Worm (Caenorhabditis elegans) whole organism, L4 larva: ENCODE results near the gene F09B9.4.

Experiments used
- F10B5.3 ChIP-seq: sonication (generic microtip); optimal IDR thresholded peaks from 2 replicates; lab custom pipeline; 2016; ENCODE audit warnings: mild to moderate bottlenecking, missing genetic modification characterization, missing compliant biosample characterization
- F26F4.8 ChIP-seq: fragments of 200-800 bp; sonication (Bioruptor generic); conservative IDR thresholded peaks from 2 replicates; pipeline ENCODE4 v1.3.6; 2022; ENCODE audit warnings: missing genetic modification characterization, missing compliant biosample characterization
- aha-1 ChIP-seq: fragments of 150-350 bp; peaks from one replicate; lab custom pipeline; 2014; ENCODE audit warnings: missing biosample characterization, missing genetic modification characterization
- ceh-20 ChIP-seq: fragments of 200-800 bp; sonication (Bioruptor generic); IDR thresholded peaks from 2 replicates; pipeline ENCODE4 v1.3.6; 2022; ENCODE audit warnings: missing genetic modification reagents, missing genetic modification characterization, missing compliant biosample characterization
- ceh-44 ChIP-seq: fragments of 200-800 bp; sonication (Bioruptor generic); IDR thresholded peaks from 2 replicates; pipeline ENCODE4 v1.3.6; 2022; ENCODE audit warnings: missing genetic modification reagents, missing genetic modification characterization, missing compliant biosample characterization
- ceh-62 ChIP-seq: sonication (generic microtip); optimal IDR thresholded peaks from 2 replicates; lab custom pipeline; 2017; ENCODE audit warnings: missing biosample characterization, missing genetic modification characterization
- daf-16 ChIP-seq, 3 experiments: sonication (generic microtip); optimal IDR thresholded peaks; 2 replicates each; lab custom pipeline; 2016 to 2017; ENCODE audit warnings: missing genetic modification characterization in 3 of 3, missing genetic modification reagents in 3 of 3, mild to moderate bottlenecking in 2 of 3, missing compliant biosample characterization in 2 of 3, missing biosample characterization in 1 of 3, moderate library complexity in 1 of 3
- daf-19 ChIP-seq: fragments of 200-800 bp; sonication (Bioruptor generic); conservative IDR thresholded peaks from 2 replicates; pipeline ENCODE4 v1.3.6; 2022; ENCODE audit warnings: missing genetic modification characterization, missing compliant biosample characterization
- daf-8 ChIP-seq: fragments of 200-800 bp; sonication (Bioruptor generic); IDR thresholded peaks from 2 replicates; pipeline ENCODE4 v1.3.6; 2022; ENCODE audit warnings: missing genetic modification characterization, missing compliant biosample characterization
- dpl-1 ChIP-seq: fragments of 150-350 bp; optimal IDR thresholded peaks from 2 replicates; lab custom pipeline; 2014; ENCODE audit warnings: missing biosample characterization, missing genetic modification reagents, missing genetic modification characterization
- fkh-10 ChIP-seq: fragments of 150-350 bp; optimal IDR thresholded peaks from 2 replicates; lab custom pipeline; 2014; ENCODE audit warnings: missing biosample characterization, missing genetic modification reagents, missing genetic modification characterization
- hlh-11 ChIP-seq: fragments of 200-800 bp; sonication (Bioruptor generic); optimal IDR thresholded peaks from 2 replicates; lab custom pipeline; 2018; ENCODE audit warnings: mild to moderate bottlenecking, missing genetic modification characterization, missing compliant biosample characterization
- hlh-30 ChIP-seq: sonication (generic microtip); optimal IDR thresholded peaks from 2 replicates; lab custom pipeline; 2017; ENCODE audit warnings: antibody characterized with exemption, mild to moderate bottlenecking, missing genetic modification characterization, missing compliant biosample characterization; ENCODE audit not compliant: insufficient read depth
- hmg-1.1 ChIP-seq: fragments of 200-800 bp; sonication (Bioruptor generic); IDR thresholded peaks from 2 replicates; pipeline ENCODE4 v1.3.6; 2022; ENCODE audit warnings: missing genetic modification reagents, missing genetic modification characterization, missing compliant biosample characterization
- lin-13 ChIP-seq: fragments of 150-350 bp; optimal IDR thresholded peaks from 2 replicates; lab custom pipeline; 2014; ENCODE audit warnings: missing biosample characterization, missing genetic modification reagents, missing genetic modification characterization
- mep-1 ChIP-seq: fragments of 150-350 bp; sonication (generic microtip); optimal IDR thresholded peaks from 3 replicates; lab custom pipeline; 2014; ENCODE audit warnings: missing biosample characterization, missing genetic modification characterization
- mxl-3 ChIP-seq: fragments of 200-800 bp; sonication (Bioruptor generic); optimal IDR thresholded peaks from 2 replicates; lab custom pipeline; 2018; ENCODE audit warnings: mild to moderate bottlenecking, missing genetic modification characterization, missing compliant biosample characterization
- nhr-102 ChIP-seq: sonication (generic microtip); optimal IDR thresholded peaks from 2 replicates; lab custom pipeline; 2016; ENCODE audit warnings: mild to moderate bottlenecking, missing genetic modification characterization, moderate library complexity, missing compliant biosample characterization
- nhr-6 ChIP-seq: fragments of 150-350 bp; optimal IDR thresholded peaks from 2 replicates; lab custom pipeline; 2014; ENCODE audit warnings: missing biosample characterization, missing genetic modification characterization
- nhr-77 ChIP-seq: fragments of 150-350 bp; optimal IDR thresholded peaks from 2 replicates; lab custom pipeline; 2014; ENCODE audit warnings: missing biosample characterization, missing genetic modification characterization
- pha-4 ChIP-seq, 2 experiments: fragments of 150-350 bp in 1 of 2; fragments of 200-800 bp in 1 of 2; sonication (Bioruptor generic) in 1 of 2; IDR thresholded peaks in 1 of 2; optimal IDR thresholded peaks in 1 of 2; 2 replicates each; pipeline versions ENCODE4 v1.3.6 to Lab custom; 2014 to 2022; ENCODE audit warnings: missing genetic modification characterization in 2 of 2, missing genetic modification reagents in 2 of 2, missing biosample characterization in 1 of 2, missing compliant biosample characterization in 1 of 2
- php-3 ChIP-seq: fragments of 200-800 bp; sonication (Bioruptor generic); IDR thresholded peaks from 2 replicates; pipeline ENCODE4 v1.3.6; 2022; ENCODE audit warnings: missing genetic modification reagents, missing genetic modification characterization, missing compliant biosample characterization
- rbr-2 ChIP-seq: sonication (generic microtip); optimal IDR thresholded peaks from 2 replicates; lab custom pipeline; 2016; ENCODE audit warnings: missing genotype, missing genetic modification characterization, missing compliant biosample characterization
- spr-1 ChIP-seq: sonication (generic microtip); optimal IDR thresholded peaks from 2 replicates; lab custom pipeline; 2016; ENCODE audit warnings: mild to moderate bottlenecking, missing genetic modification characterization, missing compliant biosample characterization
- spr-3 ChIP-seq: fragments of 200-800 bp; sonication (Bioruptor generic); optimal IDR thresholded peaks from 2 replicates; lab custom pipeline; 2018; ENCODE audit warnings: mild to moderate bottlenecking, missing genetic modification characterization, missing compliant biosample characterization
- zfp-2 ChIP-seq: sonication (generic microtip); optimal IDR thresholded peaks from 2 replicates; lab custom pipeline; 2016; ENCODE audit warnings: mild to moderate bottlenecking, missing genetic modification characterization, missing compliant biosample characterization
- zfp-3 ChIP-seq: fragments of 200-800 bp; sonication (Bioruptor generic); conservative IDR thresholded peaks from 2 replicates; pipeline ENCODE4 v1.3.6; 2022; ENCODE audit warnings: missing genetic modification reagents, missing genetic modification characterization, missing compliant biosample characterization

Gene F09B9.4

DNA sequence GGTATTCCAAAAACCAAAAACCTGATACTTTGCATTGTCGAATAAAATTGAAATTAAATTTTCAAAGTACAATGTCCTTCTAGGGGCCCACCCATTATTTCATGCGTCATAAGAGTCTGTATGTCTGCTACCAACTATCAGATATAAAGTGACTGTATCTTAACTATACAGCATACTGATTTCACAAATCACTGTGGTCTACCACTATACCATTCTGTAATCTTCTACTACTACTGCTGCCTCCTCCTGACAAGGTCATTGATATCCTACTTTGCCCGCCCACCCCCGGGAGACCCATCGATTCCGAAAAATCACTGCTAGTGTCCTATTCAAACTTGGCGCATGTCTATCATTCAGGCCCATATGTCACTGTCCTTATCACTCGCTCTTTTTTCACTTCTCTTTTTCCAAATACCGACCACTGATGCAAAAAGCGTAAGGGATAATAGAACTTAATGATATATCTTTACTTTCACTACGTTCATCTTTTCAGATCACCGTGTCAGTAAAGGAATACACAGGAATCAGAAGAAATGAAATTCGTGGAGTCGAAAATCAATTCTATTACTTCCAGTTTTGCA is 11.7 kb downstream of the F09B9.4 start, which contains the start of gene C07A4.2:
TSS of gene C07A4.2 (plus strand) at position 195 of the 581 bp plus-strand sequence.
- TF ChIP-seq fkh-10 (GFP tag; lab: Kevin White, UChicago) (no peak), aha-1 (peak; percentile 76), mxl-3 (GFP tag; lab: Kevin White, UChicago) (peak; percentile 40)

DNA sequence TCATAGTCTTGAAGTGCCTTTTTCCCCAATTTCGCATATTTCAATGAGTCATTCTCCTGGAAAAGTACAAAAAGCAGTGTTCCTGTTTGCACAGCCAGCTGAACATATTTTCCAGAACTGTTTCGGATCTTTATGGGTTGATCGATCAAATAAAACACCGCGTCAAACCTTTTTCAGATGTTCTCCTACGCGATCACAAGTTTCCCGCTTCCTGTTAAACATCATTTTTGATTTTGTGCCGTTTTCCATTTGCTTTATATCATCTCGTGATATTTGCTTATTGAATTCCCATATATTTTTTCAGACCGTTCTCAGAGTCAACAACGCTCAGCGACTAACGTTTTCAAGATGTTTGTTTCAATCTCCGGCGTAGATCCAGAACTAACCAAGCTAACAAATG is 14.3 kb downstream of the F09B9.4 start, which contains the start of gene C07A4.3:
TSS of gene C07A4.3 (plus strand) at position 301 of the 400 bp plus-strand sequence.
- TF ChIP-seq spr-3 (GFP tag; lab: Kevin White, UChicago) (no peak), mep-1 (tag; lab: Kevin White, UChicago) (no peak), php-3 (no peak), lin-13 (GFP tag; lab: Kevin White, UChicago) (no peak), nhr-77 (no peak), zfp-3 (GFP tag; lab: Robert Waterston, UW) (no peak), spr-1 (tag; lab: Kevin White, UChicago) (no peak), nhr-102 (tag; lab: Kevin White, UChicago) (no peak), nhr-6 (tag; lab: Kevin White, UChicago) (no peak), hlh-30 (tag; lab: Kevin White, UChicago) (no peak), ceh-44 (GFP tag; lab: Robert Waterston, UW) (no peak), zfp-2 (no peak), F26F4.8 (no peak)
- TF ChIP-seq, all 104 proteins: peak for 0

DNA sequence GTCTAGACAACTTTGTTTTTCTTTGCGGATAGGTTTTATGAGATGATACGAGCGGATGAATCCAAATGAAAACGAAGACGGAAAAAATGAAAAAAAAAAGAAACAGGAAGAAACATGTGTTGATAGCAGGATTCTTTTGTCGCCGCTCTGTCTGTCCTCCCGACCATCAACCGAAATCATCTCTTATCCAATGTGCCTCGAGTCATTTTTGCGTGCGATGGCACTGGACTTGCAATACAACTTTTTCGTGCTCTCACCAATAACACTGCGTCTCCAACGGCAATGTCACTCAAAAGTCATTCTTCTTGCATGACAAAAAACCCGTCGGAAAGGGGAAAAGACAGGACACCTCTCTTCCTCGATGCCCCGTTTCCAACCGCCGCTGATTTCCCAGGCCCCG is 15.9 kb downstream of the F09B9.4 start, which contains the start of gene ncs-4:
TSS of gene ncs-4 (plus strand) at position 227 of the 400 bp plus-strand sequence.
- TF ChIP-seq hmg-1.1 (GFP tag; lab: Robert Waterston, UW) (no peak), rbr-2 (tag; lab: Kevin White, UChicago) (no peak), fkh-10 (GFP tag; lab: Kevin White, UChicago) (no peak), pha-4 (GFP tag; IDR thresholded peaks at IDR 0.05; lab: Robert Waterston, UW) (no peak), pha-4 (tag; optimal IDR thresholded peaks at IDR 0.05; lab: Kevin White, UChicago) (no peak), hlh-11 (tag; lab: Kevin White, UChicago) (peak; percentile 37), daf-16 (GFP tag; optimal IDR thresholded peaks at IDR 0.05; lab: Kevin White, UChicago) (peak in 1 of 2 experiments; percentile 65), daf-16 (tag; optimal IDR thresholded peaks at IDR 0.05; lab: Kevin White, UChicago) (no peak), spr-3 (GFP tag; lab: Kevin White, UChicago) (no peak), ceh-20 (GFP tag; lab: Robert Waterston, UW) (no peak)

DNA sequence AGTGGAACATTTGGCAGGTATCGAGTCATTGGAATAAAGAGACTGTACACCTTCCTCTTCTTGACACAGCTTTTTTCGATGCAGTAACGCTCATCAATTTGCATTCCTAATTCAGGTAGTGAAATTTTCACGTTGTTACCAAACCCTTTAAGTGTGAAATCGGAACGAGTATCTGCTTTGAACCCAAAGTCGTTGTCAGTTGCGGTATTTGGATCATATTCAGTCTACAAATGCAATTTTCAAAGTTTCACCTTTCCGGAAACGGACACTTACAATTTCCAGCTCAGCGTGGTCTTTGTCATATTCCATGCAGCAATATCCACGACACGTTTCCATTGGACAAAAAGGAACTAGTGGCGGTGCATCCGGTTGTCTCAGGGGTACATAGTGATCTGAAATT is 22.2 kb downstream of the F09B9.4 start:
- TF ChIP-seq F10B5.3 (tag; lab: Kevin White, UChicago) (no peak), aha-1 (peak; percentile 93), php-3 (no peak), dpl-1 (GFP tag; lab: Kevin White, UChicago) (no peak), hmg-1.1 (GFP tag; lab: Robert Waterston, UW) (no peak), daf-8 (GFP tag; lab: Robert Waterston, UW) (no peak), zfp-3 (GFP tag; lab: Robert Waterston, UW) (no peak), daf-19 (GFP tag; lab: Robert Waterston, UW) (no peak)

DNA sequence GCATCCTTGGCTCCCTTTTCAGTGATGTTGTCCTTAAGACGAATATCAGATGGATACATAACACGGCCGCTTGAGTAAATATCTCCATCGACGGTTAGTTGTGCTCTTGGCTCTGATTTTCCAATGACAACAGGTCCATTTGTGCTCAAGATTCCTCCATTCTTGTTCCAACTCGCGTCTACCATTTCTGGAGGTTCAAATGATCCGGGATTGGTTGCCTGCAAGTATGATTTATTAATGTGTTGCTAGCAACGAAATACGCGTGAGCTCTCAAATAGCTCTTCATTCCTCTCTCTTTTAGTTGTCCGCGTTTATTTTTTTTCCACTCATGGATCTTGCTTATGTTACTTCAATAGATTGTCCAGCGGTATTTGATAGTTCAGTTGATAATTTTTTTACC is 23.3 kb downstream of the F09B9.4 start, which contains the start of gene arrd-28:
TSS of gene arrd-28 (plus strand) at position 301 of the 400 bp plus-strand sequence.
- no peak for TF ChIP-seq ceh-62 (tag; lab: Kevin White, UChicago)
- TF ChIP-seq php-3: 0 out of 2 replicates have a peak, but pooled peaks have one; percentile 24

DNA sequence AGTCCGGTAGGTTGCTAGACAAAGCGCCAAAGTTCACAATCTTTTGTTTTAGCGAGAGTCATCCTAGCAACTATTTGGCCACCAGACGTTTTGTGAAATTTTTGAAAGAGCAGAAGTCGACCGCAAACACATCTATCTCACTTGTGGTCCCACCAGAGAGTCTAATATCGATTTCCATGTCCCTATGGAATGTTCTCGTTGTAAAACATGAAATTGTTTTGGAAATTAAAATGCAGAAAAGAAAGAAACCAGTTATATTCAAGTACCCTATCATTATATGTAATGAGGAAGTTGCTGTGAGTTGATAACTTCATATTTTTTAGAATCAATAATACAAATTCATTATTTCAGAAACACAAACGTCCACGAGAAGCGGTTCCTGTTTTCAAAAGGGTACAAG is 24.3 kb downstream of the F09B9.4 start:
- TF ChIP-seq aha-1 (peak; percentile 90), dpl-1 (GFP tag; lab: Kevin White, UChicago) (no peak)
